Worm (Caenorhabditis elegans) whole organism, late embryonic: ENCODE results near the gene ilkp-1.
A peak's percentile ranks its signal among the peaks of the same experiment; 100 is the strongest.

Experiments
- C08G9.2 ChIP-seq: sonication (generic microtip); optimal IDR thresholded peaks from 2 replicates; lab custom pipeline; 2016; ENCODE audit warnings: mild to moderate bottlenecking, missing genetic modification characterization, moderate library complexity, missing compliant biosample characterization
- K02D7.2 ChIP-seq: sonication (generic microtip); optimal IDR thresholded peaks from 2 replicates; lab custom pipeline; 2017; ENCODE audit warnings: mild to moderate bottlenecking, missing genetic modification characterization, missing compliant biosample characterization
- ama-1 ChIP-seq: fragments of 150-350 bp; optimal IDR thresholded peaks from 2 replicates; lab custom pipeline; 2014
- ceh-14 ChIP-seq: sonication (generic microtip); optimal IDR thresholded peaks from 2 replicates; lab custom pipeline; 2016; ENCODE audit warnings: missing genotype, missing genetic modification characterization, missing compliant biosample characterization
- ceh-2 ChIP-seq: sonication (generic microtip); optimal IDR thresholded peaks from 2 replicates; lab custom pipeline; 2016; ENCODE audit warnings: missing genotype, missing genetic modification characterization, missing compliant biosample characterization
- ceh-30 ChIP-seq: fragments of 150-350 bp; optimal IDR thresholded peaks from 2 replicates; lab custom pipeline; 2014; ENCODE audit warnings: missing biosample characterization, missing genetic modification characterization
- ceh-31 ChIP-seq: sonication (generic microtip); optimal IDR thresholded peaks from 2 replicates; lab custom pipeline; 2016; ENCODE audit warnings: missing genetic modification characterization, missing compliant biosample characterization
- ceh-34 ChIP-seq: sonication (generic microtip); optimal IDR thresholded peaks from 2 replicates; lab custom pipeline; 2016; ENCODE audit warnings: mild to moderate bottlenecking, missing genetic modification characterization, missing compliant biosample characterization
- ceh-45 ChIP-seq: fragments of 200-800 bp; sonication (Bioruptor generic); IDR thresholded peaks from 2 replicates; pipeline ENCODE4 v1.3.6; 2022; ENCODE audit warnings: missing genetic modification reagents, missing genetic modification characterization, missing compliant biosample characterization
- ceh-48 ChIP-seq: sonication (generic microtip); optimal IDR thresholded peaks from 2 replicates; lab custom pipeline; 2016; ENCODE audit warnings: missing genetic modification characterization, inconsistent platforms, missing compliant biosample characterization
- ceh-6 ChIP-seq: fragments of 200-800 bp; sonication (Bioruptor generic); optimal IDR thresholded peaks from 2 replicates; lab custom pipeline; 2018; ENCODE audit warnings: mild to moderate bottlenecking, missing genetic modification characterization, missing compliant biosample characterization
- elt-2 ChIP-seq: sonication (generic microtip); optimal IDR thresholded peaks from 2 replicates; lab custom pipeline; 2016; ENCODE audit warnings: missing genetic modification reagents, missing genetic modification characterization, missing compliant biosample characterization
- elt-4 ChIP-seq: sonication (generic microtip); optimal IDR thresholded peaks from 2 replicates; lab custom pipeline; 2016; ENCODE audit warnings: missing genetic modification characterization, missing compliant biosample characterization
- ets-4 ChIP-seq: sonication (generic microtip); optimal IDR thresholded peaks from 2 replicates; lab custom pipeline; 2016; ENCODE audit warnings: missing genetic modification characterization, missing compliant biosample characterization
- eyg-1 ChIP-seq: sonication (generic microtip); optimal IDR thresholded peaks from 2 replicates; lab custom pipeline; 2016; ENCODE audit warnings: missing genotype, missing genetic modification characterization, missing compliant biosample characterization
- fax-1 ChIP-seq: sonication (generic microtip); optimal IDR thresholded peaks from 2 replicates; lab custom pipeline; 2016; ENCODE audit warnings: missing genotype, missing genetic modification characterization, missing compliant biosample characterization
- fkh-10 ChIP-seq: fragments of 150-350 bp; optimal IDR thresholded peaks from 2 replicates; lab custom pipeline; 2014; ENCODE audit warnings: missing biosample characterization, missing genetic modification reagents, missing genetic modification characterization
- fkh-6 ChIP-seq: sonication (generic microtip); optimal IDR thresholded peaks from 2 replicates; lab custom pipeline; 2016; ENCODE audit warnings: missing genetic modification characterization, missing compliant biosample characterization
- hlh-30 ChIP-seq: sonication (generic microtip); optimal IDR thresholded peaks from 2 replicates; lab custom pipeline; 2017; ENCODE audit warnings: antibody characterized with exemption, missing genetic modification characterization, missing compliant biosample characterization; ENCODE audit not compliant: insufficient read depth
- hlh-6 ChIP-seq: sonication (generic microtip); optimal IDR thresholded peaks from 2 replicates; lab custom pipeline; 2016; ENCODE audit warnings: missing genotype, missing genetic modification characterization, missing compliant biosample characterization
- hlh-8 ChIP-seq: sonication (generic microtip); optimal IDR thresholded peaks from 2 replicates; lab custom pipeline; 2016; ENCODE audit warnings: missing genotype, missing genetic modification characterization, missing compliant biosample characterization
- lin-11 ChIP-seq: fragments of 200-800 bp; sonication (Bioruptor generic); optimal IDR thresholded peaks from 2 replicates; lab custom pipeline; 2018; ENCODE audit warnings: mild to moderate bottlenecking, missing genetic modification characterization, missing compliant biosample characterization
- nfya-1 ChIP-seq: sonication (generic microtip); optimal IDR thresholded peaks from 2 replicates; lab custom pipeline; 2017; ENCODE audit warnings: missing genetic modification characterization, mild to moderate bottlenecking, missing compliant biosample characterization, antibody characterized with exemption, moderate library complexity
- npax-4 ChIP-seq: sonication (generic microtip); optimal IDR thresholded peaks from 2 replicates; lab custom pipeline; 2016; ENCODE audit warnings: missing genetic modification characterization, missing compliant biosample characterization
- odd-2 ChIP-seq: sonication (generic microtip); optimal IDR thresholded peaks from 2 replicates; lab custom pipeline; 2017; ENCODE audit warnings: antibody characterized with exemption, mild to moderate bottlenecking, missing genetic modification characterization, missing compliant biosample characterization
- pat-9 ChIP-seq: fragments of 200-800 bp; sonication (Bioruptor generic); optimal IDR thresholded peaks from 2 replicates; lab custom pipeline; 2018; ENCODE audit warnings: mild to moderate bottlenecking, missing genetic modification characterization, moderate library complexity, missing compliant biosample characterization
- pha-2 ChIP-seq: sonication (generic microtip); optimal IDR thresholded peaks from 2 replicates; lab custom pipeline; 2017; ENCODE audit warnings: mild to moderate bottlenecking, missing genetic modification characterization, missing compliant biosample characterization
- pqm-1 ChIP-seq: sonication (generic microtip); optimal IDR thresholded peaks from 2 replicates; lab custom pipeline; 2016; ENCODE audit warnings: missing genetic modification characterization, missing compliant biosample characterization
- sox-4 ChIP-seq: sonication (generic microtip); optimal IDR thresholded peaks from 2 replicates; lab custom pipeline; 2017; ENCODE audit warnings: mild to moderate bottlenecking, missing genetic modification characterization, inconsistent platforms, missing compliant biosample characterization
- tbx-2 ChIP-seq: sonication (generic microtip); optimal IDR thresholded peaks from 2 replicates; lab custom pipeline; 2016; ENCODE audit warnings: missing genetic modification characterization, missing compliant biosample characterization
- unc-42 ChIP-seq: sonication (generic microtip); optimal IDR thresholded peaks from 2 replicates; lab custom pipeline; 2016; ENCODE audit warnings: missing genotype, missing genetic modification characterization, missing compliant biosample characterization
- ztf-16 ChIP-seq: sonication (generic microtip); optimal IDR thresholded peaks from 2 replicates; lab custom pipeline; 2017; ENCODE audit warnings: missing genetic modification characterization, missing compliant biosample characterization

Gene ilkp-1

DNA sequence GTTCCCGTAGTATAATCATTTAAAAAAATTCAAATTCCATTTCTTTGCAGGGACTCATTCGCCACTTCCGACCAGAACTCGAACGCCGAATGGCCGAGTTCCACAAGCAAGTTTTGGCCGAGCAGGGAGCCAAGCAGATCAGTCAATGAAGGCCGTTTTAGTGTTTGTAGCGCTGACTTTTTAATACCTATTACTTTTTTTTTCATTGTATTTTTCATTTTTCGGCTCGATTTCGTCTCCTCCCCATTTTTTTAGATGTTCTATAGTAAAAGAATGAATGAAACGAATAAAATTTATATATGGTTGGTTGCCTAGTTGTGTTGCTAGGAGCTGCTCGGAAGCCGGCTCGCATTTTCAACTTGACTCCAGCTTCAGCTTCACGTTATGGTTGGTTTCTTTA is 49.8 kb downstream of the ilkp-1 start, which contains the start of gene C09H10.4:
C09H10.4 (plus strand) TSS at position 301 of the 400 bp plus-strand sequence.
- TF ChIP-seq hlh-8 (tag; lab: Kevin White, UChicago) = no peak
- no peak for TF ChIP-seq ama-1 (lab: Kevin White, UChicago)
- TF ChIP-seq ets-4 (tag; lab: Kevin White, UChicago) = no peak
- no peak for TF ChIP-seq pha-2
- no peak for TF ChIP-seq elt-2 (tag; lab: Kevin White, UChicago)
- TF ChIP-seq ceh-2 (tag; lab: Kevin White, UChicago) = no peak
- no peak for TF ChIP-seq elt-4
- no peak for TF ChIP-seq C08G9.2 (tag; lab: Kevin White, UChicago)

DNA sequence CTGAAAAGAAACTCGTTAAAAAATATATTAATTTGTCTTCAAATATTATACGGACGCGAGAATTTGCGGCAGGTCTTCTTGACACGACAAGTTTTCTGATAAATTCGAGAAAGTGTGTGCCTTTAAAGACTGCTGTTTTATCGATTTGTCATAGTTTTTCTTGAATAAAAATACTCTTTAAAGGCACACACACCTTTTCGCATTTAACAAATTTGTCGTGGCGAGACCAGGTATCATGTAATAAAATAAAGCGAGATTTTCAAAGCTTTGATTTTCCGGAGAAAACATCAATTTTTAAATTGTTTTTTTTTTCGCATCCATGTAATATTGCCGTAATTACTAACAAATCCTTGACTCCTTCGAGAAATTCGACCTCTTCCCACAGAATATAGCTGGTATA is 51.1 kb downstream of the ilkp-1 start:
- no peak for TF ChIP-seq ceh-30 (tag; lab: Kevin White, UChicago)
- TF ChIP-seq npax-4 (tag; lab: Kevin White, UChicago) = no peak
- TF ChIP-seq hlh-6 (tag; lab: Kevin White, UChicago) = no peak

DNA sequence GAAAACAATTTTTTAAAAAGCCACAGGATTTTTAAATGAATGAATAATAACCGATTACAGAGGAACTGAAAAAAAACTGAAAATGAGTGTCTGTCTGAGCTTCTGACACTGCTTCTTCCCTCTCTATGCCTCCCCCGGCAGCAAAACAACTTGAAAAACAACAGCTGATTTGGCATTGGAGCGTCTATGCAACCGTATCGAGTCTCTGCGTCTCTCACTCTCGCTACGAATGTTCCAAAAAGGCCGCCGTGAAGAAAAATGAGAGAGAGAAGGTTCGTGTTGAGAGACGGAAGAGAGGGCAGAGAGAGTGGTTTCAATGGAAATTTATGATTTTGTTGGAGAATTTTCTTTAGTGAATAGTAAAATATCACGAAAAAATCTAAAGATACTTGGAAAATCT is 53.0 kb downstream of the ilkp-1 start:
- no peak for TF ChIP-seq unc-42 (tag; lab: Kevin White, UChicago)
- peak; percentile 66 for TF ChIP-seq hlh-30 (tag; lab: Kevin White, UChicago)
- peak; percentile 63 for TF ChIP-seq nfya-1
- TF ChIP-seq, all 69 proteins: peak for 2

DNA sequence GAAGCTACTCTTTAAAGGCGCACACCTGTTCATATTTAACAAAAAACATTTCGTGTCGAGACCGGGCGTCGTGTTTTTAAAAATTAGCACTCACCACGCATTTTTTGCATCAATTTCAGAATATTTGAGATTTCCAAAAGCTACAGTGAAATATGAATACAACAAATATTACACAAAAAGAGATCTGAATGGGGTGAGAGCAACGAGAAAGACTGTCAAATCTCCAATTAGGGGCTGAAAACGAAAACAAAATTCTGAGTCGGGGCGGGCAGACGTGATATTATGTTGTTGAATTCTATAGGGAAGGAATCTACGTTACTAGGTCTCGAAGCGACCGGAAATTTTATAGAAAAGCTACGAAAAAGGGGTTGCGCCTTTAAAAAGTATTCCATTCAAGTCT is 53.6 kb downstream of the ilkp-1 start, which contains the start of gene C09H10.5:
C09H10.5 (minus strand) TSS at position 101 of the 400 bp plus-strand sequence.
- TF ChIP-seq ceh-31 (no peak), K02D7.2 (no peak), ceh-6 (no peak), ceh-14 (tag; lab: Kevin White, UChicago) (no peak), ceh-30 (tag; lab: Kevin White, UChicago) (no peak), fkh-10 (GFP tag; lab: Kevin White, UChicago) (no peak), fkh-6 (no peak), fax-1 (no peak), sox-4 (tag; lab: Kevin White, UChicago) (no peak), eyg-1 (no peak), tbx-2 (tag; lab: Kevin White, UChicago) (no peak)

DNA sequence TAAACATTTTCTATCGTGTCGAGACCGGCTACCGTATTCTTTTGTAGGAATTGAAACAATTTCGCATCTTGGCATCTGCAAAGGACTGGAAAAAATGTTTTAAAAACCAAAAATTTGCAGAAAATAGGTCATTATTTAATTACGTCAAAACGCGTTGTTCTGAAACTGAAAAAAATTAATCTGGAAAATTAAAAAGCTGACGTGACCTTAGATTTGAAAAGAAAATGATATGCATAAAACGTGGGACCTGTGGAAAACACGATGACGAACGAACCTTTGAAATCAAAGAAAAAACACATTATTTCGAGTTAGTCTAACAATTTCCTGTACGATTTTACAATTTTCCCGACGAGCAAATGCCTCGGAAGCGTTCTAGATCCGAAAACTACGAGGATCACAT is 54.1 kb downstream of the ilkp-1 start, which contains the start of gene C09H10.9:
C09H10.9 (plus strand) TSS at position 301 of the 400 bp plus-strand sequence.
- TF ChIP-seq lin-11 (tag; lab: Kevin White, UChicago) = no peak

DNA sequence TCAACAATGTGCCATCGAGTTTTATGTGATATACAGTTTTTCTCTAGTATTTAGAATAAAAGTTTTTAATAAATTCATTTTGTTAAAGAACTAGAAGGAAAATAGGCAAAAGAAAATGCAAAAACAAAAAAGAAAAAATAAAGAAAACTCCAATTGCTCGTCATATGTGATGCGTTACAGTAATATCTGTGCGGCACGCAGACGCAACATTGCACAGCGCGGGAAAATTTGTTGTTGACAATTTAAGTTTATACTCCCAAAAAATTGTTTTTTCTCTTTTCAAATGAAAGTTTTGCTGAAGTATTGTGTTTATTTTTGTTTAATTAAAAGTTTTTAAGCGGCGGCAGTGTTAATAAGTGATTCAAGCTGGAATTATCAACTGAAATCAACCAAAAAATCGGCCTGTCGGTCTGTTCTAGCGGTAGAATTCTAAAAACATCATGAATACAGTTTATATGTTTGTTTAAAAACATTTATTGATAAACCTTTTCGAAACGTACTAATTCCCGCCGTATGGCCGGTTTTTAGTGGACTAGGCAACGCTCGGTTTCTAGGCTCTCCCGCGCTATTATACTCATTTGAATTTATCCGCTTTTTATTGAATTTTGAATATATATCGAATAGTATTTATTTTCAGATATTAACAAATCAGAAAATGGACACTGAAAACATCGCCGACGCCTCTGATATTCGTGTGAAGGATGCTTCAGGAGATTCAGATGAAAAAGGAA is 56.1 kb downstream of the ilkp-1 start, which contains the start of gene nasp-1:
nasp-1 (plus strand) TSS at position 632 of the 731 bp plus-strand sequence.
- TF ChIP-seq ceh-48 (tag; lab: Kevin White, UChicago) (no peak), hlh-6 (tag; lab: Kevin White, UChicago) (no peak), ceh-45 (GFP tag; lab: Robert Waterston, UW) (no peak), odd-2 (no peak), pat-9 (no peak), ztf-16 (tag; lab: Kevin White, UChicago) (no peak), ceh-30 (tag; lab: Kevin White, UChicago) (no peak), ceh-34 (no peak), pqm-1 (tag; lab: Kevin White, UChicago) (no peak), hlh-8 (tag; lab: Kevin White, UChicago) (no peak)
